Worm (Caenorhabditis elegans) whole organism, L4 larva: ENCODE results near the gene try-3.

Experiments used
- D1046.2 ChIP-seq: fragments of 200-800 bp; sonication (Bioruptor generic); IDR thresholded peaks from 2 replicates; pipeline ENCODE4 v1.3.6; 2022; ENCODE audit warnings: missing genetic modification characterization, missing compliant biosample characterization
- F44E2.7 ChIP-seq: fragments of 200-800 bp; sonication (Bioruptor generic); IDR thresholded peaks from 2 replicates; pipeline ENCODE4 v2.1.2; 2022; ENCODE audit warnings: missing genetic modification characterization, missing compliant biosample characterization
- R02D3.7 ChIP-seq: fragments of 150-350 bp; sonication (generic microtip); optimal IDR thresholded peaks from 3 replicates; lab custom pipeline; 2014; ENCODE audit warnings: missing biosample characterization, missing genetic modification characterization
- T20F7.1 ChIP-seq: fragments of 200-800 bp; sonication (Bioruptor generic); optimal IDR thresholded peaks from 2 replicates; lab custom pipeline; 2018; ENCODE audit warnings: mild to moderate bottlenecking, missing genetic modification characterization, missing compliant biosample characterization
- T26A8.4 ChIP-seq: fragments of 200-800 bp; sonication (Bioruptor generic); IDR thresholded peaks from 2 replicates; pipeline ENCODE4 v1.3.6; 2022; ENCODE audit warnings: missing genetic modification characterization, missing compliant biosample characterization
- Y5F2A.4 ChIP-seq: fragments of 200-800 bp; sonication (Bioruptor generic); optimal IDR thresholded peaks from 2 replicates; lab custom pipeline; 2018; ENCODE audit warnings: mild to moderate bottlenecking, missing genetic modification characterization, missing compliant biosample characterization
- ZK337.2 ChIP-seq: fragments of 200-800 bp; sonication (Bioruptor generic); IDR thresholded peaks from 2 replicates; pipeline ENCODE4 v1.3.6; 2022; ENCODE audit warnings: missing genetic modification reagents, missing genetic modification characterization, missing compliant biosample characterization
- aly-2 ChIP-seq: sonication (generic microtip); optimal IDR thresholded peaks from 2 replicates; lab custom pipeline; 2018; ENCODE audit warnings: missing biosample characterization, missing genetic modification characterization
- ceh-20 ChIP-seq: fragments of 200-800 bp; sonication (Bioruptor generic); IDR thresholded peaks from 2 replicates; pipeline ENCODE4 v1.3.6; 2022; ENCODE audit warnings: missing genetic modification reagents, missing genetic modification characterization, missing compliant biosample characterization
- ceh-62 ChIP-seq: sonication (generic microtip); optimal IDR thresholded peaks from 2 replicates; lab custom pipeline; 2017; ENCODE audit warnings: missing biosample characterization, missing genetic modification characterization
- ces-1 ChIP-seq: fragments of 150-350 bp; sonication (generic microtip); optimal IDR thresholded peaks from 4 replicates; lab custom pipeline; 2014; ENCODE audit warnings: missing biosample characterization, missing genetic modification reagents, missing genetic modification characterization
- ctbp-1 ChIP-seq: fragments of 200-800 bp; sonication (Bioruptor generic); IDR thresholded peaks from 2 replicates; pipeline ENCODE4 v1.3.6; 2022; ENCODE audit warnings: missing genetic modification reagents, missing genetic modification characterization, missing compliant biosample characterization
- daf-16 ChIP-seq, 3 experiments: sonication (generic microtip); optimal IDR thresholded peaks; 2 replicates each; lab custom pipeline; 2016 to 2017; ENCODE audit warnings: missing genetic modification characterization in 3 of 3, missing genetic modification reagents in 3 of 3, mild to moderate bottlenecking in 2 of 3, missing compliant biosample characterization in 2 of 3, missing biosample characterization in 1 of 3, moderate library complexity in 1 of 3
- dmd-8 ChIP-seq: fragments of 200-800 bp; sonication (Bioruptor generic); IDR thresholded peaks from 2 replicates; pipeline ENCODE4 v1.3.6; 2022; ENCODE audit warnings: missing genetic modification characterization, missing compliant biosample characterization
- dve-1 ChIP-seq: sonication (generic microtip); optimal IDR thresholded peaks from 2 replicates; lab custom pipeline; 2017; ENCODE audit warnings: antibody characterized with exemption, mild to moderate bottlenecking, missing genetic modification characterization, missing compliant biosample characterization; ENCODE audit not compliant: insufficient read depth
- gei-8 ChIP-seq: fragments of 200-800 bp; sonication (Bioruptor generic); optimal IDR thresholded peaks from 2 replicates; lab custom pipeline; 2018; ENCODE audit warnings: mild to moderate bottlenecking, missing genetic modification characterization, missing compliant biosample characterization
- hlh-30 ChIP-seq: sonication (generic microtip); optimal IDR thresholded peaks from 2 replicates; lab custom pipeline; 2017; ENCODE audit warnings: antibody characterized with exemption, mild to moderate bottlenecking, missing genetic modification characterization, missing compliant biosample characterization; ENCODE audit not compliant: insufficient read depth
- hmg-1.1 ChIP-seq: fragments of 200-800 bp; sonication (Bioruptor generic); IDR thresholded peaks from 2 replicates; pipeline ENCODE4 v1.3.6; 2022; ENCODE audit warnings: missing genetic modification reagents, missing genetic modification characterization, missing compliant biosample characterization
- lim-7 ChIP-seq: fragments of 200-800 bp; sonication (Bioruptor generic); IDR thresholded peaks from 2 replicates; pipeline ENCODE4 v1.3.6; 2022; ENCODE audit warnings: missing genetic modification characterization, missing compliant biosample characterization
- lin-38 ChIP-seq: fragments of 200-800 bp; sonication (Bioruptor generic); IDR thresholded peaks from 2 replicates; pipeline ENCODE4 v1.3.6; 2022; ENCODE audit warnings: missing genetic modification reagents, missing genetic modification characterization, missing compliant biosample characterization
- lsy-2 ChIP-seq, 2 experiments: fragments of 150-350 bp in 1 of 2; sonication (generic microtip) in 1 of 2; optimal IDR thresholded peaks; 2 replicates each; lab custom pipeline; 2014 to 2017; ENCODE audit warnings: missing biosample characterization in 2 of 2, missing genetic modification characterization in 2 of 2
- mdl-1 ChIP-seq, 2 experiments: fragments of 150-350 bp in 1 of 2; sonication (generic microtip) in 1 of 2; optimal IDR thresholded peaks; 2 replicates each; lab custom pipeline; 2014 to 2017; ENCODE audit warnings: missing biosample characterization in 2 of 2, missing genetic modification characterization in 2 of 2
- mdt-29 ChIP-seq: fragments of 200-800 bp; sonication (Bioruptor generic); IDR thresholded peaks from 2 replicates; pipeline ENCODE4 v1.3.6; 2022; ENCODE audit warnings: missing genetic modification reagents, missing genetic modification characterization, missing compliant biosample characterization
- mxl-3 ChIP-seq: fragments of 200-800 bp; sonication (Bioruptor generic); optimal IDR thresholded peaks from 2 replicates; lab custom pipeline; 2018; ENCODE audit warnings: mild to moderate bottlenecking, missing genetic modification characterization, missing compliant biosample characterization
- nhr-10 ChIP-seq: fragments of 150-350 bp; optimal IDR thresholded peaks from 2 replicates; lab custom pipeline; 2014; ENCODE audit warnings: missing biosample characterization, missing genetic modification characterization
- nhr-237 ChIP-seq: sonication (generic microtip); optimal IDR thresholded peaks from 2 replicates; lab custom pipeline; 2017; ENCODE audit warnings: missing biosample characterization, missing genetic modification characterization
- nhr-25 ChIP-seq: sonication (generic microtip); optimal IDR thresholded peaks from 2 replicates; lab custom pipeline; 2017; ENCODE audit warnings: missing genetic modification characterization, mild to moderate bottlenecking, missing compliant biosample characterization, antibody characterized with exemption, moderate library complexity, borderline replicate concordance; ENCODE audit not compliant: insufficient read depth
- nhr-48 ChIP-seq: sonication (generic microtip); optimal IDR thresholded peaks from 2 replicates; lab custom pipeline; 2016; ENCODE audit warnings: mild to moderate bottlenecking, missing genetic modification characterization, missing compliant biosample characterization
- nhr-6 ChIP-seq: fragments of 150-350 bp; optimal IDR thresholded peaks from 2 replicates; lab custom pipeline; 2014; ENCODE audit warnings: missing biosample characterization, missing genetic modification characterization
- nhr-77 ChIP-seq: fragments of 150-350 bp; optimal IDR thresholded peaks from 2 replicates; lab custom pipeline; 2014; ENCODE audit warnings: missing biosample characterization, missing genetic modification characterization
- php-3 ChIP-seq: fragments of 200-800 bp; sonication (Bioruptor generic); IDR thresholded peaks from 2 replicates; pipeline ENCODE4 v1.3.6; 2022; ENCODE audit warnings: missing genetic modification reagents, missing genetic modification characterization, missing compliant biosample characterization
- rbr-2 ChIP-seq: sonication (generic microtip); optimal IDR thresholded peaks from 2 replicates; lab custom pipeline; 2016; ENCODE audit warnings: missing genotype, missing genetic modification characterization, missing compliant biosample characterization
- snpc-1.2 ChIP-seq: fragments of 200-800 bp; sonication (Bioruptor generic); IDR thresholded peaks from 2 replicates; pipeline ENCODE4 v1.3.6; 2022; ENCODE audit warnings: missing genetic modification reagents, missing genetic modification characterization, missing compliant biosample characterization
- snpc-4 ChIP-seq: fragments of 150-350 bp; optimal IDR thresholded peaks from 2 replicates; lab custom pipeline; 2014; ENCODE audit warnings: missing biosample characterization, missing genetic modification characterization
- unc-62 ChIP-seq, 3 experiments: fragments of 150-350 bp in 1 of 3; sonication (generic microtip); optimal IDR thresholded peaks in 2 of 3; peaks in 1 of 3; 1 replicate in 1 of 3; 2 replicates in 2 of 3; lab custom pipeline; 2014 to 2017; ENCODE audit warnings: missing biosample characterization in 3 of 3, missing genetic modification characterization in 3 of 3, missing genetic modification reagents in 3 of 3, missing genotype in 1 of 3
- vab-7 ChIP-seq: fragments of 200-800 bp; sonication (Bioruptor generic); IDR thresholded peaks from 2 replicates; pipeline ENCODE4 v1.3.6; 2022; ENCODE audit warnings: missing genetic modification reagents, missing genetic modification characterization, missing compliant biosample characterization
- zfp-3 ChIP-seq: fragments of 200-800 bp; sonication (Bioruptor generic); conservative IDR thresholded peaks from 2 replicates; pipeline ENCODE4 v1.3.6; 2022; ENCODE audit warnings: missing genetic modification reagents, missing genetic modification characterization, missing compliant biosample characterization
- ztf-11 ChIP-seq: fragments of 150-350 bp; optimal IDR thresholded peaks from 2 replicates; lab custom pipeline; 2014; ENCODE audit warnings: missing biosample characterization, missing genetic modification characterization

try-3 gene

DNA sequence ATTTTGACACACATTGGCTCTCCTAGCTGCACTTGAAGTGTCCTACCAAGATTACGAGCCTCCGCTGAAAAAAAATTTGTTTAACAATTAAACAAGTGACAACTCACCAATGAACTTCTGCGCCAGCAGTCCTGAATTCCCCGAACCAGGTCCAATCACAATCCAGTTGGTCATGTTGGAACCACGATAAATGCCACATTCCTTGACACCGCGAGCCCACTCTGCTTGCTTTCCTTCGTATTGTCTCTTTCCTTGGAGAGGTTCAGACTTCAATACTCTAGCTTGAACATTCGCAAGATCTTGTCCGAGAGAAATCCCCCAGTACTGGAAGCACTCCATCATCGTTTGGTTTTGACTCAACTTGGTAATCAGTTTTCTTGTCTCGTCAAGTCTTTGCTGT, 28.8 kb upstream of the try-3 start:
- TF ChIP-seq snpc-1.2 (GFP tag; lab: Robert Waterston, UW) (no peak), unc-62 (GFP tag; optimal IDR thresholded peaks at IDR 0.05 in 1 of 2; lab: Kevin White, UChicago) (peak in 1 of 2 experiments; percentile 94), unc-62 (tag; optimal IDR thresholded peaks at IDR 0.05; lab: Kevin White, UChicago) (no peak), lin-38 (GFP tag; lab: Robert Waterston, UW) (no peak)
- TF ChIP-seq, all 104 proteins: peak for 1

- no peak for TF ChIP-seq mdl-1 (tag; optimal IDR thresholded peaks at IDR 0.05; lab: Kevin White, UChicago)
- TF ChIP-seq zfp-3 (GFP tag; lab: Robert Waterston, UW), result no peak
- no peak for TF ChIP-seq lsy-2 (tag; optimal IDR thresholded peaks at IDR 0.05; lab: Kevin White, UChicago)
- no peak for TF ChIP-seq ztf-11 (tag; lab: Kevin White, UChicago)
- no peak for TF ChIP-seq R02D3.7
- no peak for TF ChIP-seq ctbp-1
- no peak for TF ChIP-seq D1046.2 (GFP tag; lab: Robert Waterston, UW)
- TF ChIP-seq dve-1 (tag; lab: Kevin White, UChicago), result no peak
- no peak for TF ChIP-seq mdt-29 (GFP tag; lab: Robert Waterston, UW)
- no peak for TF ChIP-seq ZK337.2
- no peak for TF ChIP-seq mxl-3 (GFP tag; lab: Kevin White, UChicago)
- no peak for TF ChIP-seq ceh-20 (GFP tag; lab: Robert Waterston, UW)
- no peak for TF ChIP-seq nhr-48 (tag; lab: Kevin White, UChicago)
- no peak for TF ChIP-seq gei-8 (GFP tag; lab: Kevin White, UChicago)
- TF ChIP-seq vab-7 (GFP tag; lab: Robert Waterston, UW), result no peak
- TF ChIP-seq hmg-1.1, result no peak
- no peak for TF ChIP-seq snpc-4 (tag; lab: Kevin White, UChicago)
Measured at ce11 chrIV:6529832-6530231, 27.1 kb upstream of the try-3 start.

ce11 chrIV:6531450-6531849, 25.5 kb upstream of the try-3 start, which contains the start of gene C01G5.4:
TSS of gene C01G5.4 (plus strand) at chrIV:6531750.
- TF ChIP-seq nhr-77 (tag; lab: Kevin White, UChicago) (no peak), ceh-62 (tag; lab: Kevin White, UChicago) (no peak), nhr-6 (no peak), hlh-30 (tag; lab: Kevin White, UChicago) (no peak), dmd-8 (no peak), F44E2.7 (GFP tag; lab: Robert Waterston, UW) (no peak), php-3 (no peak), lim-7 (GFP tag; lab: Robert Waterston, UW) (no peak), nhr-25 (no peak), Y5F2A.4 (GFP tag; lab: Kevin White, UChicago) (no peak), aly-2 (tag; lab: Kevin White, UChicago) (no peak), daf-16 (GFP tag; optimal IDR thresholded peaks at IDR 0.05; lab: Kevin White, UChicago) (no peak), daf-16 (tag; optimal IDR thresholded peaks at IDR 0.05; lab: Kevin White, UChicago) (no peak), nhr-10 (tag; lab: Kevin White, UChicago) (no peak), ces-1 (GFP tag; lab: Kevin White, UChicago) (no peak), nhr-237 (tag; lab: Kevin White, UChicago) (no peak), T20F7.1 (GFP tag; lab: Kevin White, UChicago) (no peak), ZK337.2 (no peak), T26A8.4 (GFP tag; lab: Robert Waterston, UW) (no peak), gei-8 (GFP tag; lab: Kevin White, UChicago) (no peak), rbr-2 (tag; lab: Kevin White, UChicago) (no peak)
